Worm (Caenorhabditis elegans): ENCODE results near the gene W03G11.4.

W03G11.4 gene

DNA sequence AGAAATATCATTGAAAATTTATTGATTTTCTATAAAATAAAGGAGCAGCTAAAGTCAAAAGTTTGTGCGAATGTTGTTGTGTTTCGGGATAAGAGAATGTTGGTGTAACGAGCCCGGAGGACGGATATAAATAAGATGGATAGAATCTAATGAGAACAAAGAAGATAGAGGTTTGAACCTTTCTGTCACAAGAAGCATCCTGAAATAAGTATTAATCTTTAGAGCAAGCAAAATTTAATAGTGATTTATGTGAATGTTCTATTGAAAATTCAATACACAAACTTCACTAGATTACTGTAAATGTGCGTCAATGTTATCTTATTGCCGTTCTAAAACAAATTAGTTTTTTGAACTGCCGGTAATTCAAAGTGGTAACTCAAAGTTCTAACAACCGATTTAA lies 10.8 kb upstream of the W03G11.4 start, which contains the start of gene W03G11.3:
Gene W03G11.3, minus strand, starts transcription at position 101 of the 400 bp plus-strand sequence.
- TF ChIP-seq snpc-4 (tag; optimal IDR thresholded peaks at IDR 0.05) (no peak), ZK546.5 (tag; optimal IDR thresholded peaks at IDR 0.05) (no peak), lsy-2 (tag; optimal IDR thresholded peaks at IDR 0.05) (no peak), lin-39 (tag; optimal IDR thresholded peaks at IDR 0.05) (no peak), crh-2 (tag; optimal IDR thresholded peaks at IDR 0.05) (no peak), nhr-129 (tag; optimal IDR thresholded peaks at IDR 0.05) (no peak), peb-1 (tag; optimal IDR thresholded peaks at IDR 0.05) (no peak), unc-39 (tag; optimal IDR thresholded peaks at IDR 0.05) (no peak), ztf-1 (GFP tag; conservative IDR thresholded peaks at IDR 0.05) (no peak), zag-1 (tag; optimal IDR thresholded peaks at IDR 0.05) (no peak), lin-13 (GFP tag; optimal IDR thresholded peaks at IDR 0.05) (no peak)

DNA sequence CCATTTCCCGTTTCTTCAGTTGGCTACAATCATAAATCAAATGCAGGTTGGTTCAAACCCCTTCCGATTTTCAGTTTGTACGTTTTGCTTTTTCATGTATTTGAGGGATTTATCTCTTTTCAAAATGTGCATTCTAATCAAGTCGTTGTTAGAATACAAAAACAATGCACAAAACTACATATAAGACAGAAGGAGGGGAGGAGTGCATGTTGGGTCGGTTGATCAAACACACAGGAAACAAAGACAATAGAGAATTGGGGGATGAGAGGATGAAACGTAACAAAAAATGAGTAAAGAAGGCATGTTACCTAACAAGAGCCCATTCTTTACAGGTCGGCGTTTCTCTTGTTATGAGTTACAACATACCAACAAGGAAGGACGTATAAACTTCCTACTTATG lies 5.1 kb upstream of the W03G11.4 start:
- TF ChIP-seq unc-62 (GFP tag; optimal IDR thresholded peaks at IDR 0.05): no peak
- TF ChIP-seq zag-1 (tag; optimal IDR thresholded peaks at IDR 0.05): no peak
- no peak for TF ChIP-seq elt-3 (tag; optimal IDR thresholded peaks at IDR 0.05)
- TF ChIP-seq alr-1 (tag; optimal IDR thresholded peaks at IDR 0.05): no peak
- TF ChIP-seq blmp-1 (tag; optimal IDR thresholded peaks at IDR 0.05; ENCODE audit: insufficient read depth): no peak

DNA sequence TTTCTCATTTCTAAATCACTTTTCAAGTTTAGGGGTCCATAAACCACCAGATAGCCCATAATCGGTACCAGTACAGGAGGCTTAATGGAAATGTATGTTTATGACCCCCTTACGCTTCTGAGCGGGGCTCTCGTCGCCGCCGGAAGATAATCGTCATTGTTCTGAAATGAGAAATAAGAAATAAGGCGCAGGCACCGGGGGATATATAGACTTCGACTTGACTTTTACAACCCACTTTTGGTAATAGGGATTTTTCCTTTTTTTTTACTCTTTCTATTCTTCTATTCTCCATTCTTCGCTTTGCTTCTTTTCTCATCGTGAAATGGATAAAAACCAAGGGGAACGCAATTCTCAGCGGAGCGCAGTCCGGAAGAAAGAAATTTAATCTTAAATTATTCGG lies 2.3 kb upstream of the W03G11.4 start:
- no peak for TF ChIP-seq ZK546.5 (tag; optimal IDR thresholded peaks at IDR 0.05)
- no peak for TF ChIP-seq nhr-129 (tag; optimal IDR thresholded peaks at IDR 0.05)
- no peak for TF ChIP-seq skn-1 (tag; optimal IDR thresholded peaks at IDR 0.05)
- TF ChIP-seq C34F6.9 (tag; optimal IDR thresholded peaks at IDR 0.05): no peak
- TF ChIP-seq ama-1 (optimal IDR thresholded peaks at IDR 0.05): no peak
- TF ChIP-seq snpc-4 (tag; optimal IDR thresholded peaks at IDR 0.05): no peak
- no peak for TF ChIP-seq mab-5 (tag; optimal IDR thresholded peaks at IDR 0.05)
- no peak for TF ChIP-seq gmeb-1 (tag; optimal IDR thresholded peaks at IDR 0.05)
- TF ChIP-seq unc-62 (GFP tag; optimal IDR thresholded peaks at IDR 0.05): no peak
- TF ChIP-seq sma-9 (GFP tag; optimal IDR thresholded peaks at IDR 0.05): no peak
- TF ChIP-seq sma-9 (tag; optimal IDR thresholded peaks at IDR 0.05): no peak
- TF ChIP-seq crh-2 (tag; optimal IDR thresholded peaks at IDR 0.05): no peak
- TF ChIP-seq dmd-4 (tag; optimal IDR thresholded peaks at IDR 0.05): no peak
- no peak for TF ChIP-seq lin-39 (tag; optimal IDR thresholded peaks at IDR 0.05)
- no peak for TF ChIP-seq ztf-11 (tag; optimal IDR thresholded peaks at IDR 0.05)
- no peak for TF ChIP-seq lsy-2 (tag; optimal IDR thresholded peaks at IDR 0.05)
- TF ChIP-seq nhr-23 (tag; optimal IDR thresholded peaks at IDR 0.05): no peak
- no peak for TF ChIP-seq blmp-1 (tag; optimal IDR thresholded peaks at IDR 0.05; ENCODE audit: insufficient read depth)
- TF ChIP-seq nhr-6 (tag; optimal IDR thresholded peaks at IDR 0.05): no peak

- TF ChIP-seq lsy-2 (tag; optimal IDR thresholded peaks at IDR 0.05) (no peak), unc-62 (GFP tag; optimal IDR thresholded peaks at IDR 0.05) (no peak), crh-2 (tag; optimal IDR thresholded peaks at IDR 0.05) (no peak), gmeb-1 (tag; optimal IDR thresholded peaks at IDR 0.05) (no peak), unc-55 (GFP tag; optimal IDR thresholded peaks at IDR 0.05) (peak; percentile 21), sma-3 (GFP tag; optimal IDR thresholded peaks at IDR 0.05) (no peak), dmd-4 (tag; optimal IDR thresholded peaks at IDR 0.05) (no peak), nhr-23 (tag; optimal IDR thresholded peaks at IDR 0.05) (no peak), aly-2 (tag; optimal IDR thresholded peaks at IDR 0.05) (no peak)
Measured at ce11 chrX:12093992-12094391, 1.0 kb upstream of the W03G11.4 start.

- TF ChIP-seq elt-3 (tag; optimal IDR thresholded peaks at IDR 0.05): no peak
Measured at ce11 chrX:12092621-12093020, 322 bp downstream of the W03G11.4 start.

ce11 chrX:12086297-12086696 lies 6.6 kb downstream of the W03G11.4 start:
- TF ChIP-seq aly-2 (tag; optimal IDR thresholded peaks at IDR 0.05) (no peak), nhr-6 (tag; optimal IDR thresholded peaks at IDR 0.05) (no peak)

ce11 chrX:12082813-12083212 lies 10.1 kb downstream of the W03G11.4 start:
- TF ChIP-seq dmd-4 (tag; optimal IDR thresholded peaks at IDR 0.05): no peak
- no peak for TF ChIP-seq nhr-129 (tag; optimal IDR thresholded peaks at IDR 0.05)
- peak; percentile 15 for TF ChIP-seq sem-4 (tag; optimal IDR thresholded peaks at IDR 0.05)
- peak; percentile 12 for TF ChIP-seq unc-55 (GFP tag; optimal IDR thresholded peaks at IDR 0.05)
